Fruit fly (Drosophila melanogaster) ovary, adult (tissue): ENCODE data around the gene Ser.
A peak's percentile ranks its signal among the peaks of the same experiment; 100 is the strongest.

Experiments
- CG17801 ChIP-seq: fragments of 200-800 bp; optimal IDR thresholded peaks from 2 replicates; lab custom pipeline; 2019; ENCODE audit warnings: missing biosample characterization, mild to moderate bottlenecking, missing genetic modification characterization, moderate library complexity; ENCODE audit not compliant: partially characterized antibody

Gene Ser

dm6 chr3R:27153062-27153878, 40.8 kb downstream of the Ser start:
- no peak for TF ChIP-seq CG17801 (GFP tag; lab: Kevin White, UChicago)

- peak; percentile 69 for TF ChIP-seq CG17801 (GFP tag; lab: Kevin White, UChicago)
Observed at dm6 chr3R:27152129-27152968, 41.7 kb downstream of the Ser start.

- TF ChIP-seq CG17801 (GFP tag; lab: Kevin White, UChicago) = peak; percentile 8
Observed at dm6 chr3R:27151516-27151823, 42.6 kb downstream of the Ser start, which contains the start of gene Men-b. Gene Men-b (plus strand): TSS chr3R:27151662.

dm6 chr3R:27150685-27151515, 43.2 kb downstream of the Ser start, which contains the start of gene CG6051:
Gene CG6051 (minus strand): TSS chr3R:27151069.
- TF ChIP-seq CG17801 (GFP tag; lab: Kevin White, UChicago) = peak; percentile 53

- peak; percentile 36 for TF ChIP-seq CG17801 (GFP tag; lab: Kevin White, UChicago)
Observed at dm6 chr3R:27149884-27150676, 44.0 kb downstream of the Ser start.

dm6 chr3R:27148812-27149769, 45.0 kb downstream of the Ser start:
- TF ChIP-seq CG17801 (GFP tag; lab: Kevin White, UChicago) = no peak

dm6 chr3R:27139963-27140362, 54.1 kb downstream of the Ser start:
- no peak for TF ChIP-seq CG17801 (GFP tag; lab: Kevin White, UChicago)

- TF ChIP-seq CG17801 (GFP tag; lab: Kevin White, UChicago) = peak; percentile 9
Observed at dm6 chr3R:27138700-27139099, 55.4 kb downstream of the Ser start.

- no peak for TF ChIP-seq CG17801 (GFP tag; lab: Kevin White, UChicago)
Observed at dm6 chr3R:27137914-27138323, 56.1 kb downstream of the Ser start.

- no peak for TF ChIP-seq CG17801 (GFP tag; lab: Kevin White, UChicago)
Observed at dm6 chr3R:27135692-27136641, 58.1 kb downstream of the Ser start.

dm6 chr3R:27134728-27135361, 59.2 kb downstream of the Ser start:
- TF ChIP-seq CG17801 (GFP tag; lab: Kevin White, UChicago) = no peak
